Worm (Caenorhabditis elegans) whole organism, L4 larva: ENCODE data around the gene M03C11.1.

Experiments used
- F44E2.7 ChIP-seq: fragments of 200-800 bp; sonication (Bioruptor generic); IDR thresholded peaks from 2 replicates; pipeline ENCODE4 v2.1.2; 2022; ENCODE audit warnings: missing genetic modification characterization, missing compliant biosample characterization
- aha-1 ChIP-seq: fragments of 150-350 bp; peaks from one replicate; lab custom pipeline; 2014; ENCODE audit warnings: missing biosample characterization, missing genetic modification characterization
- cey-2 ChIP-seq: sonication (generic microtip); optimal IDR thresholded peaks from 3 replicates; lab custom pipeline; 2017; ENCODE audit warnings: missing genetic modification characterization, mild to moderate bottlenecking, missing compliant biosample characterization, antibody characterized with exemption, borderline replicate concordance; ENCODE audit not compliant: insufficient read depth
- mdt-29 ChIP-seq: fragments of 200-800 bp; sonication (Bioruptor generic); IDR thresholded peaks from 2 replicates; pipeline ENCODE4 v1.3.6; 2022; ENCODE audit warnings: missing genetic modification reagents, missing genetic modification characterization, missing compliant biosample characterization
- mes-2 ChIP-seq: sonication (generic microtip); optimal IDR thresholded peaks from 2 replicates; lab custom pipeline; 2016; ENCODE audit warnings: missing genotype, mild to moderate bottlenecking, missing genetic modification characterization, missing compliant biosample characterization; ENCODE audit not compliant: poor library complexity, severe bottlenecking
- saeg-2 ChIP-seq: fragments of 200-800 bp; sonication (Bioruptor generic); IDR thresholded peaks from 2 replicates; pipeline ENCODE4 v1.3.6; 2022; ENCODE audit warnings: missing genetic modification reagents, missing genetic modification characterization, missing compliant biosample characterization

- TF ChIP-seq saeg-2 (GFP tag; lab: Robert Waterston, UW) (no peak), mes-2 (tag; lab: Kevin White, UChicago) (no peak), mdt-29 (GFP tag; lab: Robert Waterston, UW) (no peak), aha-1 (tag; lab: Kevin White, UChicago) (no peak), F44E2.7 (GFP tag; lab: Robert Waterston, UW) (no peak), cey-2 (tag; lab: Kevin White, UChicago) (no peak)
Measured at ce11 chrIII:10421680-10422079, 25.8 kb upstream of the M03C11.1 start.
